Fruit fly (Drosophila melanogaster): ENCODE data around the gene CG14104.

DNA sequence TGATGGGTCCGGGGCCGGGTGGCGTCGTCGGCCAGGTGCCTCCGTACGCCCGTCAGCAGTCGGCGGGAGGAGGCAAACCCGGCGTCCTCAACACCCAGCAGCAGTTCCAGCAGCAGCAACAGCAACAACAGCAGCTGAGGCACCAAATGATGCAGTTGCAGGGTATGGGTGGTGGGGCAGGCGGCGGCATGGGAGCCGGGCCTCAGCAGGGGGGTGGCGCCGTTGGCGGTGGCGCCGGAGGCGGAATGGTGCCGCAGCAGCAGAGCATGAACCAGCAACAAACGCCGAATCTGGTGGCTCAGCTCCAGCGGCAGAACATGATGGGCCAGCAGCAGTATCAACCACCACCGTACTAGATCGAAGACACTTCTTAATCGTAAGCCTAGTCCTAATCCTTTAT lies 37.5 kb upstream of the CG14104 start:
- no peak for TF ChIP-seq CG15710 (tag; optimal IDR thresholded peaks at IDR 0.05)
- no peak for TF ChIP-seq CG17806 (tag; optimal IDR thresholded peaks at IDR 0.05)
- no peak for TF ChIP-seq CG34367 (tag; optimal IDR thresholded peaks at IDR 0.05)
- TF ChIP-seq gl (tag; optimal IDR thresholded peaks at IDR 0.05), result no peak
- TF ChIP-seq Ets98B (GFP tag; IDR thresholded peaks at IDR 0.05), result no peak
- TF ChIP-seq EcR (GFP tag; optimal IDR thresholded peaks at IDR 0.05), result no peak
- no peak for TF ChIP-seq Snoo (tag; optimal IDR thresholded peaks at IDR 0.05)
- no peak for TF ChIP-seq CG12605 (GFP tag; IDR thresholded peaks at IDR 0.05)
- no peak for TF ChIP-seq rn (GFP tag; IDR thresholded peaks at IDR 0.05)
- TF ChIP-seq D1 (tag; optimal IDR thresholded peaks at IDR 0.05), result no peak
- no peak for TF ChIP-seq Pif1B (GFP tag; optimal IDR thresholded peaks at IDR 0.05)
- TF ChIP-seq CG9948 (tag; optimal IDR thresholded peaks at IDR 0.05), result no peak
